Fruit fly (Drosophila melanogaster) whole organism, pupa: ENCODE results near the gene MBD-R2.

Source experiments
- CG10348 ChIP-seq: fragments of 200-800 bp; sonication (Bioruptor generic); IDR thresholded peaks from 2 replicates; pipeline ENCODE4 v1.3.6; 2022; ENCODE audit warnings: missing biosample characterization, missing genetic modification characterization
- CG13204 ChIP-seq: fragments of 200-800 bp; sonication (Bioruptor generic); optimal IDR thresholded peaks from 2 replicates; lab custom pipeline; 2018; ENCODE audit warnings: missing biosample characterization, mild to moderate bottlenecking, missing genetic modification characterization, moderate library complexity
- CG32121 ChIP-seq: fragments of 200-800 bp; sonication (Bioruptor generic); IDR thresholded peaks from 2 replicates; pipeline ENCODE4 v1.3.6; 2022; ENCODE audit warnings: missing biosample characterization, missing genetic modification characterization
- CG9948 ChIP-seq: fragments of 200-800 bp; sonication (Bioruptor generic); optimal IDR thresholded peaks from 2 replicates; lab custom pipeline; 2018; ENCODE audit warnings: missing biosample characterization, mild to moderate bottlenecking, missing genetic modification characterization, moderate library complexity
- Pif1A ChIP-seq: fragments of 200-800 bp; sonication (Bioruptor generic); optimal IDR thresholded peaks from 3 replicates; lab custom pipeline; 2016; ENCODE audit warnings: missing biosample characterization, missing genetic modification characterization
- fd96Ca ChIP-seq: fragments of 200-800 bp; sonication (Bioruptor generic); IDR thresholded peaks from 3 replicates; pipeline ENCODE4 v1.3.6; 2022; ENCODE audit warnings: missing biosample characterization, missing genetic modification characterization

dm6 chr3R:12347659-12348058 lies 8.4 kb downstream of the MBD-R2 start:
- TF ChIP-seq CG10348 (GFP tag; lab: Robert Waterston, UW) = no peak
- no peak for TF ChIP-seq Pif1A (GFP tag; lab: Kevin White, UChicago)
- TF ChIP-seq CG13204 (GFP tag; lab: Kevin White, UChicago) = no peak
- TF ChIP-seq CG9948 (tag; lab: Kevin White, UChicago) = no peak
- no peak for TF ChIP-seq fd96Ca (GFP tag; lab: Robert Waterston, UW)
- TF ChIP-seq CG32121 (GFP tag; lab: Robert Waterston, UW) = no peak
